Worm (Caenorhabditis elegans) whole organism, midembryonic: ENCODE data around the gene gcy-9.

ENCODE experiments used
- T22C8.4 ChIP-seq: fragments of 200-800 bp; sonication (Bioruptor generic); IDR thresholded peaks from 2 replicates; pipeline ENCODE4 v1.3.6; 2022; ENCODE audit warnings: missing genetic modification characterization, missing compliant biosample characterization
- cog-1 ChIP-seq: sonication (generic microtip); optimal IDR thresholded peaks from 2 replicates; lab custom pipeline; 2016; ENCODE audit warnings: missing genetic modification characterization, missing compliant biosample characterization
- flt-1 ChIP-seq: fragments of 200-800 bp; sonication (Bioruptor generic); IDR thresholded peaks from 2 replicates; pipeline ENCODE4 v1.3.6; 2022; ENCODE audit warnings: missing genetic modification characterization, missing compliant biosample characterization
- klf-2 ChIP-seq: fragments of 200-800 bp; sonication (Bioruptor generic); conservative IDR thresholded peaks from 2 replicates; pipeline ENCODE4 v1.3.6; 2022; ENCODE audit warnings: missing genetic modification reagents, missing genetic modification characterization, missing compliant biosample characterization
- med-1 ChIP-seq: sonication (generic microtip); optimal IDR thresholded peaks from 2 replicates; lab custom pipeline; 2017; ENCODE audit warnings: missing genetic modification characterization, mild to moderate bottlenecking, missing compliant biosample characterization, antibody characterized with exemption, missing genetic modification reagents; ENCODE audit not compliant: insufficient read depth
- ref-1 ChIP-seq: fragments of 200-800 bp; sonication (Bioruptor generic); conservative IDR thresholded peaks from 2 replicates; pipeline ENCODE4 v1.3.6; 2022; ENCODE audit warnings: missing genetic modification reagents, missing genetic modification characterization, missing compliant biosample characterization
- tab-1 ChIP-seq: fragments of 200-800 bp; sonication (Bioruptor generic); IDR thresholded peaks from 2 replicates; pipeline ENCODE4 v1.3.6; 2022; ENCODE audit warnings: missing genetic modification characterization, missing compliant biosample characterization
- ztf-23 ChIP-seq: fragments of 200-800 bp; sonication (Bioruptor generic); IDR thresholded peaks from 2 replicates; pipeline ENCODE4 v1.3.6; 2022; ENCODE audit warnings: missing genetic modification reagents, missing genetic modification characterization, missing compliant biosample characterization
- ztf-29 ChIP-seq: fragments of 200-800 bp; sonication (Bioruptor generic); IDR thresholded peaks from 2 replicates; pipeline ENCODE4 v1.3.6; 2022; ENCODE audit warnings: missing genetic modification reagents, missing genetic modification characterization, missing compliant biosample characterization

gcy-9 gene

DNA sequence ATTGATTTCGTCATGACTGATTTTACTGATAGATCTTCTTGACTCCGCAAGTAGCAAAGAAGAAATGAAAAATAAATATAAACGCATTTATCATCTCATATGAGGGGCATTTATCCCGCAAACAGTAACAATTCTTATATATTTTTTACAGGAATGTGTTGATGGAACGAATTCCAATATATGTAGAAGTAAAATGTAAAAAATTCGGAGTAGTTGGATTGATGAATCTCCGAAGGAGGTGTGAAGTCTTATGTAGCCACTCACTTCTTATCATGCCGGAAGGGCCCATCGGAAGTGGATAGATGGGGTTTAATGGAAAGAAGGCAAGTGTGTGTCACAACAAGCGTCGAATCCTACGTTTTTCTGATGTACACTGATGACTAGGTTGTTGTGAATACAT is at the start of gene gcy-9:
Gene gcy-9, minus strand, starts transcription at position 101 of the 400 bp plus-strand sequence.
- TF ChIP-seq cog-1 (tag; lab: Kevin White, UChicago) (no peak), klf-2 (GFP tag; lab: Robert Waterston, UW) (no peak), ref-1 (GFP tag; lab: Robert Waterston, UW) (no peak), ztf-29 (GFP tag; lab: Robert Waterston, UW) (no peak), flt-1 (no peak), tab-1 (GFP tag; lab: Robert Waterston, UW) (no peak), T22C8.4 (GFP tag; lab: Robert Waterston, UW) (no peak), ztf-23 (no peak)

DNA sequence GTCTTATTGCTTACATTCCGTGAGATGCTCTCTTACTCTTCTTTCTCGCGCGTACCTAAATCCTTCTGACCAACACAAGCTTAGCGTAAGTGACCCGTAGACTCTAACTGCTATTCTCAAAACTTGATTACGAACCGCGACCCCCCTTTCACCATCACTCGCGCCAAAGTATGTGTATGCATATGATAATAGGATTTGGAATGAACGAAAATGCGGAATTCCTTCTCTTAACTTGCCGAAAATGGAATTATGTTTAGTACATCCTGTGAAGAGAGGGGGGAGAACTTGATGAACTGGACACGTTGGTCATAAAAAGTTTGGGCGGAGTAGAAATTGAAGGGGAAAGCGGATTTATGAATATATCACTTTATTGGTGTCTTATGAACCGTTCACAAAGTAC is 49.2 kb upstream of the gcy-9 start:
- TF ChIP-seq tab-1 (GFP tag; lab: Robert Waterston, UW) (no peak), T22C8.4 (GFP tag; lab: Robert Waterston, UW) (no peak), ref-1 (GFP tag; lab: Robert Waterston, UW) (no peak), flt-1 (no peak), ztf-23 (no peak), klf-2 (GFP tag; lab: Robert Waterston, UW) (no peak), ztf-29 (GFP tag; lab: Robert Waterston, UW) (no peak), med-1 (no peak), cog-1 (tag; lab: Kevin White, UChicago) (no peak)

DNA sequence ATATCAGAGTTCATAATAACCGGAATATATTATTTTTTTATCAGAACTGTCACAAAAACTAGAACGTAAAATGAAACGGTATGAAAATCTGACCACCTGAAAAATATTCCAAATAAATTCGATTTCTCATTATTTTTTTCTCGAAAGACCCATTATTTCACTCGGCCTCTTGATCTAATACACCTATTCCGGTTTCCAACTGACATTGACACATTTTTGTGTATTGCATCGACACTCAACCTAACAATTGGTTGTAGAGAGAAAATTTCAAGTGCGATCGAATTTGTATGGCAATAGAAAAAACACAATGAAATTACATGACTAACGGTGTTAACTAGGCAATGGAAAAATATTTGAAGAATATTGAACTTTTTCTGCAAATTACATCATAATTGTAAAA is 48.2 kb upstream of the gcy-9 start:
- TF ChIP-seq med-1, result no peak
- no peak for TF ChIP-seq ztf-23
- no peak for TF ChIP-seq ref-1 (GFP tag; lab: Robert Waterston, UW)
- no peak for TF ChIP-seq klf-2 (GFP tag; lab: Robert Waterston, UW)
- no peak for TF ChIP-seq tab-1 (GFP tag; lab: Robert Waterston, UW)
- TF ChIP-seq T22C8.4 (GFP tag; lab: Robert Waterston, UW), result no peak
- no peak for TF ChIP-seq ztf-29 (GFP tag; lab: Robert Waterston, UW)
- no peak for TF ChIP-seq flt-1
- no peak for TF ChIP-seq cog-1 (tag; lab: Kevin White, UChicago)

DNA sequence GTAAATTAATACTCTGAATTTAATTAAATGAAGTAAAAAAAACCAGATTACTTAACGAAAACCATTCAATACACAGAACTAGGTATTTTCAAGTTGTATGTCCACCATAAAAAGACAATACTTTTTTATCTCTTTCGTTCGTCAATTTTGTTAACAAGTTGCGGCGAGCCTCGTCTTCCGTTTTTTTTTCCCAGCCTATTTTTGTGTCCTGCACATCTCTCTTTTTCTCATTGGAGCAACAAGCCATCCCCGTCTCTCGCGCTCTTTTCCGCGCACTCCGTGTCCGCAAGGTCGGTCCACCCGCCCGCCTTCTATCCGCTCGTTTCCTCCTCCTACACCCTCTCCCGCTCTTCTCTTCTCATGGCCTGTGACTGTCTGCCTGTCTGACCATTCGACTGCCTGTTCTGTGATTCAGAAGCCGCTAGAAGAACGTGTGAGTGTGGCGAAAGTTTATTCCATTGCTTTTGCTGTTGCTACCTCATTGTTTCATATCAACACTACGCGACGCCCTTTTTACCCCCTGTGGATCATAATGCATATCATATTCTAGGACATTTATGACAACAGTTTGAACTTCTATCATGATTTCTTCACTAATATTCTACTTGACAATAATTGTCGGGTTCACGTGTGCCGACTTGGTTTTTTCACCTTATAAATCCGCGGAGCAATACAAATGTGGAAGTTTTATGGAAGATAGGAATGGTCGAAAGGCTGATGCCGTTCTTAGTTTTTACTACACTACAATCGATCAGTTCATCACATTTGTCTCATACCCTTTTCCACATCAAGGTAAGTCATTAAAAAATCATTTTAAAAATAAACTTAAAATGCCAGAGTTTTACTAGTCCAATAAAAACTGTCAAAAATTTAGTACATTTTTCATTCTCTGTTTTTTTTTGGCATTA is 47.1 kb upstream of the gcy-9 start, which contains the start of the genes F08B12.11 and prmn-1:
Gene F08B12.11, plus strand, starts transcription at position 521 of the 908 bp plus-strand sequence.
Gene prmn-1, plus strand, starts transcription at position 551 of the 908 bp plus-strand sequence.
- TF ChIP-seq ref-1 (GFP tag; lab: Robert Waterston, UW), result no peak
- TF ChIP-seq ztf-23, result peak; percentile 50; the same call in 1 of the 2 replicates
- TF ChIP-seq ztf-29 (GFP tag; lab: Robert Waterston, UW), result peak; percentile 46; the same call in 1 of the 2 replicates

DNA sequence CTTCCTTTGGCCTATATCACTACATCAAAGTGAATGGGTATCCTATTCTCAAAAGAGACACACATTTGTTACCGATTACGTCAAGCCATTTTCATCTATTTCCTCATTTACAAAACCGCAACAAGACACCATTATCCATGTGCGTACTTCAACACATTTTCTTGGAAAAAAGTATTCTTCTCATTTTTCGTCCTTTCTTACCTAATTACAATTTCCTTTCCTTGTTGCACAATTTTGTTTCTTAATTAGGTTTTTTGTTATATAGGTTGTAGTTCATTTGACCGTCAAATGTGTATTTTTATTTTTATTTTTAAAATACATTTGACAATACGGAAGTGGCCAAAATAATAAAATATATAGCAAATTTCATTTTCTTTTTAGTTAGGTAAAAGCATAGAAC is 45.7 kb upstream of the gcy-9 start:
- no peak for TF ChIP-seq klf-2 (GFP tag; lab: Robert Waterston, UW)
- no peak for TF ChIP-seq ztf-29 (GFP tag; lab: Robert Waterston, UW)
- TF ChIP-seq T22C8.4 (GFP tag; lab: Robert Waterston, UW), result no peak
- TF ChIP-seq ztf-23, result no peak
- no peak for TF ChIP-seq ref-1 (GFP tag; lab: Robert Waterston, UW)
- TF ChIP-seq cog-1 (tag; lab: Kevin White, UChicago), result no peak
- no peak for TF ChIP-seq med-1
- TF ChIP-seq tab-1 (GFP tag; lab: Robert Waterston, UW), result no peak
- TF ChIP-seq flt-1, result no peak

DNA sequence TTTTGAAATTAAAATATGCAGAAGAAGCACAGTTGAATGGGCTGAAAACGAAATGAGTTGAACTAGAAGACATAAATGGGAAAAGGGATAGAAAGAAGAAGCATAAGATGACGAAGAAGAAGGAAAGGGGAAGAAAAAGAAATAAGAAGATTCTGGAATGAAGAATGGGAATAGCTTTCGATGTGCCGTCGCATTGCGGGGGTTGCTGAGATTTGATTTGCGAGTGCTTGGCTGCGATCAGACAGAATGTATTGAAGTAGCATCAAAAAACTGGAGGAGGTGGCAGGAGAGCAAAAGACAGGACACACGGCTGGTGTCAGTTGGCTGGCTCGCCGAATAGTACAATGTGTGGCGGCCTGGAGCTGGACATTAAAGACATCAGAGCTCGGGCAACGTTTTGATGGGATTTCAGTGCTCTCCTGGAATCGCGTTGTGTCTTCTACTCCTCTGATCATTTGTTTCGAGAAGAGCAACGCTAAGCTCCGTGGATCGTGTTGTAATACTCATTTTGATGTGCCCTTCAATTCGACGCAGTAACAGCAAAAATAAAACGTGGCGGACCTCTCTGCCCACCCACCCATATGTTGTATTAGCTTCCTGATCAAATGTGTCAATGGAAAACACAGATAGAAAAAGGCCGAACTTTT is 41.6 kb upstream of the gcy-9 start:
- TF ChIP-seq cog-1 (tag; lab: Kevin White, UChicago) (peak; percentile 9), klf-2 (GFP tag; lab: Robert Waterston, UW) (no peak), tab-1 (GFP tag; lab: Robert Waterston, UW) (no peak), T22C8.4 (GFP tag; lab: Robert Waterston, UW) (no peak)

DNA sequence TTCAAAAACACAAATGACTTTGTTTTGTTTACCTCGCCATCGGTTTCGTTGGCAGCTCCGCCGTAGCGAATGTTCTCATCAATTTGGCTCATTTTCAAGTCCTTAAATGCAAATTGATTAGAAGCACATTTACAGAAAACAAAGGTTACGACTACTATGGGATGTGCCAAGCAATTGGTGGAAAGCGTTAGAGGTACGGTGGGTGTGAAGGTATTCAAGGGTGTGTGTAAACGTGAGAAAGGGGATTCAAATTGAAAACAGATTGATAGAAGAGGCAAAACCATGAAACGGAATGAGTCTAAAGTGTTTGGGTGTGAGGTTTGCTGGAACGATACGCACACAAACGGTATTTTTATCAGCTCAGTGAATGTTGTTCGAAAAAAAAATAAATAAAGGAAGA is 39.7 kb upstream of the gcy-9 start, which contains the start of gene tni-1:
Gene tni-1, minus strand, starts transcription at position 101 of the 400 bp plus-strand sequence.
- TF ChIP-seq ztf-23, result no peak
- TF ChIP-seq flt-1, result no peak
- no peak for TF ChIP-seq klf-2 (GFP tag; lab: Robert Waterston, UW)
- no peak for TF ChIP-seq T22C8.4 (GFP tag; lab: Robert Waterston, UW)
- no peak for TF ChIP-seq cog-1 (tag; lab: Kevin White, UChicago)
- no peak for TF ChIP-seq med-1
- TF ChIP-seq ref-1 (GFP tag; lab: Robert Waterston, UW), result no peak
- no peak for TF ChIP-seq ztf-29 (GFP tag; lab: Robert Waterston, UW)
- no peak for TF ChIP-seq tab-1 (GFP tag; lab: Robert Waterston, UW)

DNA sequence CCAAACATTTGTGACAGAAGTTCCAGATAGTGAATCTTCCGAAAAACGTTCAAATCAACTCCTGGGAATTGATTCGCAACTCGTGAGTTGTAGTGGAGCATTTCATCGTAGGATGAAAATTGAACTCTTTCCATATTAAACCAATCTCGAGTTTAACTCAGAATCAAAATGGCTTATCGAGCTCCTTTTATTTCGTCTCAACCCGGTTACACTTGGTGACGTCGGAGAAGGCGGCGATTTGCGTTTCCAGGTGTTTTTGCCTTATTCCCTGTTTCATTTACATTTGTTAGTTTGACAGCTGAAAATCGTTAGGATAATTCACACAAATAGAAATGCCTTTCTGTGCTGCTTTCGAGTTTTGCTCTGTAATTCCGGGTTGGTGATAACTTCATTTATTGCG is 37.8 kb upstream of the gcy-9 start, which contains the start of gene F42E11.3:
Gene F42E11.3, minus strand, starts transcription at position 101 of the 400 bp plus-strand sequence.
- no peak for TF ChIP-seq T22C8.4 (GFP tag; lab: Robert Waterston, UW)
- no peak for TF ChIP-seq flt-1
- no peak for TF ChIP-seq ztf-29 (GFP tag; lab: Robert Waterston, UW)
- TF ChIP-seq klf-2 (GFP tag; lab: Robert Waterston, UW), result no peak
- no peak for TF ChIP-seq med-1
- TF ChIP-seq ztf-23, result no peak
- no peak for TF ChIP-seq ref-1 (GFP tag; lab: Robert Waterston, UW)
- no peak for TF ChIP-seq cog-1 (tag; lab: Kevin White, UChicago)
- TF ChIP-seq tab-1 (GFP tag; lab: Robert Waterston, UW), result no peak

DNA sequence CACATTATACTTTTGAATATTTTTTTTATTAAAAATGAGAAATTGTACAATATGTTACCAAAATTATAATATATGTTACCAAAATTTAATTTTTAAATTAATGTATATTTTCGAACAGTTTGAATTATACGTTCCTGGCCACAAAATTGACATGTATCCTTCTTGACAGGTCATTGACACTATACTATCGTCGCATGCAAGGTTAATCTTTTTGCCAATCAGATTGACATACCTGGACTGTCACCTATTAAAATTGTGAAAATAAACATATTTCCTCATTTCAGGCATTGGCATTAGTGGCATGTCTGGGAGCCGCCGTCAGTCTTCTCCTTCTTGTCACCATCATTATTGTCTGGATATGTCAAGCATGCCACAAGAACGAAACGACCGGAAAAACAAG is 32.4 kb upstream of the gcy-9 start:
- TF ChIP-seq cog-1 (tag; lab: Kevin White, UChicago) (no peak), med-1 (no peak), ztf-29 (GFP tag; lab: Robert Waterston, UW) (no peak), flt-1 (no peak), T22C8.4 (GFP tag; lab: Robert Waterston, UW) (no peak), klf-2 (GFP tag; lab: Robert Waterston, UW) (no peak), tab-1 (GFP tag; lab: Robert Waterston, UW) (no peak), ref-1 (GFP tag; lab: Robert Waterston, UW) (no peak), ztf-23 (no peak)
